Worm (Caenorhabditis elegans) whole organism, midembryonic: ENCODE measurements around the gene nlp-66.

ENCODE experiments used
- cog-1 ChIP-seq: sonication (generic microtip); optimal IDR thresholded peaks from 2 replicates; lab custom pipeline; 2016; ENCODE audit warnings: missing genetic modification characterization, missing compliant biosample characterization
- ztf-23 ChIP-seq: fragments of 200-800 bp; sonication (Bioruptor generic); IDR thresholded peaks from 2 replicates; pipeline ENCODE4 v1.3.6; 2022; ENCODE audit warnings: missing genetic modification reagents, missing genetic modification characterization, missing compliant biosample characterization

DNA sequence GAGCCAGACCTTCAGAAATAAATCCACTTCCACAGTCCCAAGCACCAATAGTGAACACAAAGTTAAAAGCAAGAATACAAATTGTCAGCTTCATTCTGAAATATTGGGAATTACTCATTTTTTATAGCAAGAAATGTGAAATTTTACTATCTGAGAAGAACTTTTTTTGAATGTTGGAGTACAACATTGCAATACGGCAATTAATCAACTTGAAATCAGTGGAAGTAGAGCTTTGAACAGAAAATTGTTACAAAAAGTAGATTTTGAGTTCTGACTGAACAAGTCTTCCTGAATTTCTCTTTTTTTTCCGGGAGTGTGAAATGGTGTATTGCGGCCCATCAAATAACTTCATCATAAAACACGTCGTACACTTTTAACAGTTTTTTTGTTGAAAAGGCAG, 38.5 kb downstream of the nlp-66 start, which contains the start of gene W04G3.10:
- TF ChIP-seq ztf-23: no peak
- TF ChIP-seq cog-1: no peak
